Fruit fly (Drosophila melanogaster) whole organism, embryonic: ENCODE measurements around the gene CG31683.

Experiments used
- Awh ChIP-seq: fragments of 200-800 bp; sonication (Bioruptor generic); IDR thresholded peaks from 2 replicates; pipeline ENCODE4, ENCODE4 v1.3.6; 2022; ENCODE audit warnings: missing biosample characterization, missing genetic modification characterization
- CG10979 ChIP-seq: fragments of 200-800 bp; sonication (Bioruptor generic); optimal IDR thresholded peaks from 2 replicates; lab custom pipeline; 2018; ENCODE audit warnings: missing biosample characterization, mild to moderate bottlenecking, missing genetic modification characterization, moderate library complexity
- CG13424 ChIP-seq: fragments of 200-800 bp; sonication (Bioruptor generic); optimal IDR thresholded peaks from 2 replicates; lab custom pipeline; 2019; ENCODE audit warnings: missing biosample characterization, mild to moderate bottlenecking, missing genetic modification characterization, moderate library complexity
- CG14014 ChIP-seq: fragments of 200-800 bp; sonication (Bioruptor generic); IDR thresholded peaks from 2 replicates; pipeline ENCODE4 v1.3.6; 2022; ENCODE audit warnings: missing biosample characterization, missing genetic modification characterization
- CG15696 ChIP-seq: fragments of 200-800 bp; sonication (Bioruptor generic); optimal IDR thresholded peaks from 2 replicates; lab custom pipeline; 2019; ENCODE audit warnings: missing biosample characterization, mild to moderate bottlenecking, missing genetic modification characterization, moderate library complexity
- CG1603 ChIP-seq: fragments of 200-800 bp; sonication (Bioruptor generic); optimal IDR thresholded peaks from 2 replicates; lab custom pipeline; 2019; ENCODE audit warnings: missing biosample characterization, mild to moderate bottlenecking, missing genetic modification characterization, moderate library complexity
- CG16779 ChIP-seq: fragments of 200-800 bp; sonication (Bioruptor generic); IDR thresholded peaks from 2 replicates; pipeline ENCODE4 v1.3.6; 2022; ENCODE audit warnings: missing biosample characterization, missing genetic modification characterization
- CG17385 ChIP-seq: fragments of 200-800 bp; sonication (Bioruptor generic); optimal IDR thresholded peaks from 3 replicates; lab custom pipeline; 2018; ENCODE audit warnings: missing biosample characterization, mild to moderate bottlenecking, missing genetic modification characterization
- CG18619 ChIP-seq: fragments of 200-800 bp; sonication (Bioruptor generic); optimal IDR thresholded peaks from 3 replicates; lab custom pipeline; 2017; ENCODE audit warnings: missing biosample characterization, mild to moderate bottlenecking, missing genetic modification characterization
- CG2129 ChIP-seq: fragments of 200-800 bp; sonication (Bioruptor generic); IDR thresholded peaks from 2 replicates; pipeline ENCODE4 v1.3.6; 2022; ENCODE audit warnings: missing biosample characterization, missing genetic modification characterization; ENCODE audit not compliant: partially characterized antibody
- CG30403 ChIP-seq: fragments of 200-800 bp; sonication (Bioruptor generic); optimal IDR thresholded peaks from 3 replicates; lab custom pipeline; 2016; ENCODE audit warnings: missing biosample characterization, missing genetic modification characterization
- CG32532 ChIP-seq: fragments of 200-800 bp; sonication (Bioruptor generic); IDR thresholded peaks from 2 replicates; pipeline ENCODE4 v1.3.6; 2022; ENCODE audit warnings: missing biosample characterization, missing genetic modification characterization
- CG32772 ChIP-seq: fragments of 200-800 bp; sonication (Bioruptor generic); IDR thresholded peaks from 2 replicates; pipeline ENCODE4 v1.3.6; 2022; ENCODE audit warnings: missing biosample characterization, missing genetic modification characterization
- CG3281 ChIP-seq: fragments of 200-800 bp; sonication (Bioruptor generic); optimal IDR thresholded peaks from 3 replicates; lab custom pipeline; 2017; ENCODE audit warnings: missing biosample characterization, mild to moderate bottlenecking, missing genetic modification characterization
- CG3726 ChIP-seq: fragments of 200-800 bp; sonication (Bioruptor generic); IDR thresholded peaks from 3 replicates; pipeline ENCODE4, ENCODE4 v1.3.6; 2022; ENCODE audit warnings: missing biosample characterization, missing genetic modification characterization
- CG3995 ChIP-seq: fragments of 200-800 bp; sonication (Bioruptor generic); optimal IDR thresholded peaks from 3 replicates; lab custom pipeline; 2016; ENCODE audit warnings: missing biosample characterization, missing genetic modification characterization
- CG5953 ChIP-seq: fragments of 200-800 bp; sonication (Bioruptor generic); IDR thresholded peaks from 2 replicates; pipeline ENCODE4 v1.3.6; 2022; ENCODE audit warnings: missing biosample characterization, missing genetic modification characterization
- CG7839 ChIP-seq: fragments of 200-800 bp; sonication (Bioruptor generic); optimal IDR thresholded peaks from 3 replicates; lab custom pipeline; 2018; ENCODE audit warnings: missing biosample characterization, mild to moderate bottlenecking, missing genetic modification characterization, moderate library complexity
- CG8281 ChIP-seq: fragments of 200-800 bp; sonication (Bioruptor generic); optimal IDR thresholded peaks from 2 replicates; lab custom pipeline; 2018; ENCODE audit warnings: missing biosample characterization, mild to moderate bottlenecking, missing genetic modification characterization, moderate library complexity
- CG8290 ChIP-seq, 3 experiments: fragments of 200-800 bp; sonication (Bioruptor generic); optimal IDR thresholded peaks; 2 replicates each; lab custom pipeline; 2016 to 2019; ENCODE audit warnings: missing biosample characterization in 3 of 3, missing genetic modification characterization in 3 of 3, mild to moderate bottlenecking in 2 of 3, moderate library complexity in 1 of 3
- CG8765 ChIP-seq: fragments of 200-800 bp; sonication (Bioruptor generic); IDR thresholded peaks from 2 replicates; pipeline ENCODE4 v1.3.6; 2022; ENCODE audit warnings: missing biosample characterization, missing genetic modification characterization
- CG9817 ChIP-seq: fragments of 200-800 bp; sonication (Bioruptor generic); optimal IDR thresholded peaks from 2 replicates; lab custom pipeline; 2018; ENCODE audit warnings: missing biosample characterization, mild to moderate bottlenecking, missing genetic modification characterization, moderate library complexity
- Drgx ChIP-seq: fragments of 200-800 bp; sonication (Bioruptor generic); IDR thresholded peaks from 2 replicates; pipeline ENCODE4 v1.3.6; 2022; ENCODE audit warnings: missing biosample characterization, missing genetic modification characterization
- Elba2 ChIP-seq: fragments of 200-800 bp; sonication (Bioruptor generic); optimal IDR thresholded peaks from 3 replicates; lab custom pipeline; 2016; ENCODE audit warnings: missing biosample characterization, missing genetic modification characterization
- H2.0 ChIP-seq: fragments of 200-800 bp; sonication (Bioruptor generic); IDR thresholded peaks from 2 replicates; pipeline ENCODE4 v1.3.6; 2022; ENCODE audit warnings: missing biosample characterization, missing genetic modification characterization
- Hr51 ChIP-seq, 2 experiments: fragments of 200-800 bp; sonication (Bioruptor generic); optimal IDR thresholded peaks; 2 replicates in 1 of 2; 3 replicates in 1 of 2; lab custom pipeline; 2016 to 2018; ENCODE audit warnings: missing biosample characterization in 2 of 2, missing genetic modification characterization in 2 of 2, mild to moderate bottlenecking in 1 of 2, moderate library complexity in 1 of 2
- Rfx ChIP-seq: fragments of 200-800 bp; sonication (Bioruptor generic); IDR thresholded peaks from 2 replicates; pipeline ENCODE4 v1.3.6; 2022; ENCODE audit warnings: missing biosample characterization, missing genetic modification characterization
- Sox100B ChIP-seq: fragments of 200-800 bp; sonication (Bioruptor generic); optimal IDR thresholded peaks from 3 replicates; lab custom pipeline; 2018; ENCODE audit warnings: missing biosample characterization, mild to moderate bottlenecking, missing genetic modification characterization
- Vsx1 ChIP-seq: fragments of 200-800 bp; sonication (Bioruptor generic); optimal IDR thresholded peaks from 2 replicates; lab custom pipeline; 2017; ENCODE audit warnings: missing biosample characterization, mild to moderate bottlenecking, missing genetic modification characterization, missing genetic modification reagents
- YL-1 ChIP-seq: fragments of 200-800 bp; sonication (Bioruptor generic); optimal IDR thresholded peaks from 3 replicates; lab custom pipeline; 2017; ENCODE audit warnings: missing biosample characterization, mild to moderate bottlenecking, missing genetic modification characterization
- aop ChIP-seq: fragments of 200-800 bp; sonication (Bioruptor generic); IDR thresholded peaks from 2 replicates; pipeline ENCODE4 v1.3.6; 2022; ENCODE audit warnings: missing biosample characterization, missing genetic modification characterization
- ase ChIP-seq: fragments of 200-800 bp; sonication (Bioruptor generic); IDR thresholded peaks from 3 replicates; pipeline ENCODE4 v1.3.6; 2022; ENCODE audit warnings: missing biosample characterization, missing genetic modification characterization
- crp ChIP-seq, 2 experiments: fragments of 200-800 bp; sonication (Bioruptor generic); optimal IDR thresholded peaks; 2 replicates in 1 of 2; 3 replicates in 1 of 2; lab custom pipeline; 2017; ENCODE audit warnings: missing biosample characterization in 2 of 2, missing genetic modification characterization in 2 of 2, mild to moderate bottlenecking in 1 of 2, moderate library complexity in 1 of 2
- cwo ChIP-seq: fragments of 200-800 bp; sonication (Bioruptor generic); optimal IDR thresholded peaks from 3 replicates; lab custom pipeline; 2017; ENCODE audit warnings: missing biosample characterization, missing genetic modification characterization, mild to moderate bottlenecking, moderate library complexity, missing genetic modification reagents
- gro ChIP-seq: fragments of 200-800 bp; sonication (Bioruptor generic); optimal IDR thresholded peaks from 2 replicates; lab custom pipeline; 2016; ENCODE audit warnings: missing biosample characterization, missing genetic modification characterization
- h ChIP-seq: fragments of >200 bp; optimal IDR thresholded peaks from 2 replicates; lab custom pipeline; 2017
- jigr1 ChIP-seq: fragments of 200-800 bp; sonication (Bioruptor generic); IDR thresholded peaks from 3 replicates; pipeline ENCODE4 v1.3.6; 2022; ENCODE audit warnings: missing biosample characterization, missing genetic modification characterization
- mld ChIP-seq: fragments of 200-800 bp; sonication (Bioruptor generic); IDR thresholded peaks from 3 replicates; pipeline ENCODE4 v1.3.6; 2022; ENCODE audit warnings: missing biosample characterization, missing genetic modification characterization; ENCODE audit not compliant: partially characterized antibody
- nau ChIP-seq: fragments of 200-800 bp; sonication (Bioruptor generic); optimal IDR thresholded peaks from 3 replicates; lab custom pipeline; 2017; ENCODE audit warnings: missing biosample characterization, mild to moderate bottlenecking, missing genetic modification characterization, missing genetic modification reagents
- nerfin-1 ChIP-seq: fragments of 200-800 bp; sonication (Bioruptor generic); optimal IDR thresholded peaks from 3 replicates; lab custom pipeline; 2019; ENCODE audit warnings: missing biosample characterization, mild to moderate bottlenecking, missing genetic modification characterization, moderate library complexity
- pita ChIP-seq: fragments of 200-800 bp; sonication (Bioruptor generic); optimal IDR thresholded peaks from 2 replicates; lab custom pipeline; 2017; ENCODE audit warnings: missing biosample characterization, mild to moderate bottlenecking, missing genetic modification characterization
- pzg ChIP-seq: fragments of 200-800 bp; sonication (Bioruptor generic); optimal IDR thresholded peaks from 3 replicates; lab custom pipeline; 2018; ENCODE audit warnings: missing biosample characterization, mild to moderate bottlenecking, missing genetic modification characterization, moderate library complexity
- salm ChIP-seq: fragments of 200-800 bp; sonication (Bioruptor generic); optimal IDR thresholded peaks from 2 replicates; lab custom pipeline; 2018; ENCODE audit warnings: missing biosample characterization, mild to moderate bottlenecking, missing genetic modification characterization
- sqz ChIP-seq: fragments of 200-800 bp; sonication (Bioruptor generic); optimal IDR thresholded peaks from 3 replicates; lab custom pipeline; 2018; ENCODE audit warnings: missing biosample characterization, mild to moderate bottlenecking, missing genetic modification characterization
- tin ChIP-seq: fragments of 200-800 bp; sonication (Bioruptor generic); optimal IDR thresholded peaks from 3 replicates; lab custom pipeline; 2016; ENCODE audit warnings: missing biosample characterization, missing genetic modification characterization
- trh ChIP-seq: fragments of 200-800 bp; sonication (Bioruptor generic); optimal IDR thresholded peaks from 2 replicates; lab custom pipeline; 2016; ENCODE audit warnings: missing biosample characterization, missing genetic modification characterization
- vvl ChIP-seq: fragments of 200-800 bp; sonication (Bioruptor generic); IDR thresholded peaks from 2 replicates; pipeline ENCODE4 v1.3.6; 2022; ENCODE audit warnings: missing biosample characterization, missing genetic modification characterization
- yki ChIP-seq: fragments of >200 bp; optimal IDR thresholded peaks from 3 replicates; lab custom pipeline; 2018
- zfh1 ChIP-seq: fragments of 200-800 bp; sonication (Bioruptor generic); IDR thresholded peaks from 3 replicates; pipeline ENCODE4 v1.3.6; 2022; ENCODE audit warnings: missing biosample characterization, missing genetic modification characterization

CG31683 gene

DNA sequence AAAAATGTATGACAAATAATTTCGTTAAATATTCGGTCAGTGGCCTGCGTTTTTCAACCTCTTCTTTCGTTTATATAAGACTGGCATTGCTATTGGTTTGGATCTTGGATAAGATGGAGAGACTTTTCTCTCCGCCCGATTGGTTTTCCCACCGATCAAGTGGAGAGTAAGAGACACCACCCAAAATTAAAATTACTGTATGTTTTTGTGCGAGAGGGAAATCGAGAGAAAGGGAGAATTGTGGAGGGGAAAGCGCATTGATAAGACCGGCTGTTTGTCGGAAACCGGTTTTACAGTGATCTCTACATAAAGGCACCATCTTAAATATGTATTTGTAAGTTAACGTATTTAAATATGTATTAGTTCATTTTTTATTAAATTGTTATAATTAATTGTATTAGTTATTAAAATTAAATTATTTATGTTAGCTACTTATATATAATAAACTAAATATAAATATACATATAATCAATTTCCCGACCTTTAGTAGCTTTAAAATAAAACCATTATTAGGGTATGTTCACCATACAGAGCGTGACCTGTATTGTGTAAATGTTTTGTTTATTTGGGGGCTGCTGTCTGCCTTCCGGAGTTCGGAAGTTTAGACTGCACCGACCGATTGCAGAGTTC, 44.8 kb upstream of the CG31683 start, which contains the start of gene CG34007 (continued):
- TF ChIP-seq CG18619 (GFP tag; lab: Kevin White, UChicago) = peak; percentile 66
- TF ChIP-seq H2.0 (GFP tag; lab: Robert Waterston, UW) = 0 out of 2 replicates have a peak, but pooled peaks have one; percentile 39
- peak; percentile 91 for TF ChIP-seq Sox100B (GFP tag; lab: Kevin White, UChicago)
- TF ChIP-seq CG2129 = no peak
- no peak for TF ChIP-seq CG3995 (GFP tag; lab: Kevin White, UChicago)
- no peak for TF ChIP-seq CG16779 (GFP tag; lab: Robert Waterston, UW)
- no peak for TF ChIP-seq gro (GFP tag; lab: Kevin White, UChicago)
- TF ChIP-seq CG8765 (GFP tag; lab: Robert Waterston, UW) = no peak
- peak; percentile 27; the same call in 1 of the 2 replicates for TF ChIP-seq Rfx (GFP tag; lab: Robert Waterston, UW)
- TF ChIP-seq vvl (GFP tag; lab: Robert Waterston, UW) = peak; percentile 79
- TF ChIP-seq CG13424 (tag; lab: Kevin White, UChicago) = peak; percentile 92
- TF ChIP-seq CG9817 (tag; lab: Kevin White, UChicago) = peak; percentile 63
- peak; percentile 6; the same call in 1 of the 2 replicates for TF ChIP-seq CG32532 (GFP tag; lab: Robert Waterston, UW)
- TF ChIP-seq cwo (GFP tag; lab: Kevin White, UChicago) = peak; percentile 40
- peak; percentile 80 for TF ChIP-seq salm (tag; lab: Kevin White, UChicago)
- TF ChIP-seq CG8281 (tag; lab: Kevin White, UChicago) = peak; percentile 33
- peak; percentile 75 for TF ChIP-seq CG32772
- TF ChIP-seq zfh1 (GFP tag; lab: Robert Waterston, UW) = peak; percentile 78
- TF ChIP-seq tin (GFP tag; lab: Kevin White, UChicago) = peak; percentile 45
- TF ChIP-seq Awh = peak; percentile 68
- TF ChIP-seq CG7839 (tag; lab: Kevin White, UChicago) = peak; percentile 93
- TF ChIP-seq CG15696 = peak; percentile 88
- peak; percentile 85 for TF ChIP-seq nerfin-1
- TF ChIP-seq aop (GFP tag; lab: Robert Waterston, UW) = peak; percentile 63; the same call in 1 of the 2 replicates
- peak; percentile 70 for TF ChIP-seq Vsx1 (GFP tag; lab: Kevin White, UChicago)
- peak; percentile 22; the same call in 1 of the 2 replicates for TF ChIP-seq Drgx (GFP tag; lab: Robert Waterston, UW)
- TF ChIP-seq CG17385 (GFP tag; lab: Kevin White, UChicago) = peak; percentile 71
- no peak for TF ChIP-seq trh (GFP tag; lab: Kevin White, UChicago)
- peak; percentile 94 for TF ChIP-seq CG10979 (tag; lab: Kevin White, UChicago)
- peak; percentile 49 for TF ChIP-seq sqz
- no peak for TF ChIP-seq CG5953 (GFP tag; lab: Robert Waterston, UW)
- no peak for TF ChIP-seq h (lab: Kevin White, UChicago)
- TF ChIP-seq CG1603 = peak; percentile 34
- no peak for TF ChIP-seq mld (GFP tag; lab: Robert Waterston, UW)
- no peak for TF ChIP-seq pzg (GFP tag; lab: Kevin White, UChicago)
- no peak for TF ChIP-seq Elba2
- TF ChIP-seq yki = no peak
- TF ChIP-seq YL-1 = peak; percentile 40
- TF ChIP-seq Hr51 (GFP tag; optimal IDR thresholded peaks at IDR 0.05; lab: Kevin White, UChicago) = peak in 1 of 2 experiments; percentile 87
- TF ChIP-seq CG30403 (GFP tag; lab: Kevin White, UChicago) = peak; percentile 64
- peak; percentile 28; the same call in 1 of the 3 replicates for TF ChIP-seq jigr1 (GFP tag; lab: Robert Waterston, UW)
- TF ChIP-seq CG3726 = no peak
- peak in 1 of 2 experiments; percentile 32 for TF ChIP-seq crp (GFP tag; optimal IDR thresholded peaks at IDR 0.05; lab: Kevin White, UChicago)
- peak; percentile 65 for TF ChIP-seq pita (GFP tag; lab: Kevin White, UChicago)
- TF ChIP-seq CG3281 = peak; percentile 27
- TF ChIP-seq CG14014 (GFP tag; lab: Robert Waterston, UW) = peak; percentile 45; the same call in 1 of the 2 replicates
- TF ChIP-seq nau = no peak
- peak; percentile 52; the same call in 2 of the 3 replicates for TF ChIP-seq ase
- peak; percentile 54 for TF ChIP-seq CG8290 (GFP tag; optimal IDR thresholded peaks at IDR 0.05; lab: Kevin White, UChicago)
- peak in 1 of 2 experiments; percentile 13 for TF ChIP-seq CG8290 (tag; optimal IDR thresholded peaks at IDR 0.05; lab: Kevin White, UChicago)
